Worm (Caenorhabditis elegans): ENCODE results near the gene srlf-36.

DNA sequence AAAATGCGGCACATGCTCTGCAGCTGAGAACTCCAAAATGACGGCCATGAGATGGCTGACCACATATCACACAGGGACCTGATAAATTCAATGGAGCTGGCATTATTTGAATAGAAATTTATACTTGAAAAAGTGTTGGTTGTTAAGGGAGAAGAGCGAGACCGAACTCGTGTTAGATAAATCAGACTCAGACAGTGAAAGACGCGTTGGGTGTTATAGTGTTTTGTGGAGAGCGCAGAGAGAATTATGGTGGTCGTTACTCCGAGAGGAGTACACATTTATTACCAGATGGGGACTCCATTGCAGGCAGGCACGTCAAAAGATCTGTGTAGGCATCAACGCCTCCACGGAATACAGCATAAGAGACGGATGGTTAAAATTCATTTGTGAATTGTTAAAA is 33.2 kb upstream of the srlf-36 start, which contains the start of gene nhr-190:
- no peak for TF ChIP-seq dao-5 (tag; optimal IDR thresholded peaks at IDR 0.05)
- TF ChIP-seq him-1 (tag; optimal IDR thresholded peaks at IDR 0.05) = no peak
- no peak for TF ChIP-seq W03F9.2 (tag; optimal IDR thresholded peaks at IDR 0.05)

Measured in whole organism, L4/young adult.